Fruit fly (Drosophila melanogaster) whole organism, wandering third instar larva: ENCODE measurements around the gene CG31206.

Source experiments
- Hr78 ChIP-seq: fragments of >200 bp; optimal IDR thresholded peaks from 2 replicates; lab custom pipeline; 2017; ENCODE audit warnings: missing biosample characterization, missing genetic modification characterization
- tai ChIP-seq: sonication (Bioruptor generic); optimal IDR thresholded peaks from 2 replicates; lab custom pipeline; 2016; ENCODE audit warnings: missing biosample characterization, missing genetic modification characterization

- TF ChIP-seq tai (GFP tag; lab: Kevin White, UChicago) (no peak), Hr78 (GFP tag; lab: Kevin White, UChicago) (no peak)
Observed at dm6 chr3R:20124394-20124793, 16.6 kb upstream of the CG31206 start.
